Fruit fly (Drosophila melanogaster) whole organism, embryonic: ENCODE measurements around the gene dgt1.

Experiments used
- B-H2 ChIP-seq: fragments of 200-800 bp; sonication (Bioruptor generic); optimal IDR thresholded peaks from 2 replicates; lab custom pipeline; 2018; ENCODE audit warnings: missing biosample characterization, mild to moderate bottlenecking, missing genetic modification characterization
- C15 ChIP-seq: fragments of 200-800 bp; sonication (Bioruptor generic); IDR thresholded peaks from 3 replicates; pipeline ENCODE4 v1.3.6; 2022; ENCODE audit warnings: missing biosample characterization, missing genetic modification characterization
- CG12071 ChIP-seq: fragments of 200-800 bp; sonication (Bioruptor generic); optimal IDR thresholded peaks from 3 replicates; lab custom pipeline; 2018; ENCODE audit warnings: missing biosample characterization, mild to moderate bottlenecking, missing genetic modification characterization
- CG12659 ChIP-seq: fragments of 200-800 bp; sonication (Bioruptor generic); optimal IDR thresholded peaks from 3 replicates; lab custom pipeline; 2017; ENCODE audit warnings: mild to moderate bottlenecking, missing biosample characterization, missing genetic modification reagents, missing genetic modification characterization
- CG12942 ChIP-seq: fragments of 200-800 bp; sonication (Bioruptor generic); optimal IDR thresholded peaks from 3 replicates; lab custom pipeline; 2016; ENCODE audit warnings: missing biosample characterization, missing genetic modification characterization
- CG13296 ChIP-seq: fragments of 200-800 bp; sonication (Bioruptor generic); optimal IDR thresholded peaks from 3 replicates; lab custom pipeline; 2018; ENCODE audit warnings: missing biosample characterization, mild to moderate bottlenecking, missing genetic modification characterization
- CG14441 ChIP-seq: fragments of 200-800 bp; sonication (Bioruptor generic); IDR thresholded peaks from 2 replicates; pipeline ENCODE4 v1.3.6; 2022; ENCODE audit warnings: missing biosample characterization, missing genetic modification characterization
- CG14965 ChIP-seq: fragments of 200-800 bp; sonication (Bioruptor generic); optimal IDR thresholded peaks from 2 replicates; lab custom pipeline; 2016; ENCODE audit warnings: missing biosample characterization, missing genetic modification characterization, borderline replicate concordance
- CG15601 ChIP-seq: fragments of 200-800 bp; sonication (Bioruptor generic); optimal IDR thresholded peaks from 3 replicates; lab custom pipeline; 2019; ENCODE audit warnings: missing biosample characterization, mild to moderate bottlenecking, missing genetic modification characterization, moderate library complexity
- CG15696 ChIP-seq: fragments of 200-800 bp; sonication (Bioruptor generic); optimal IDR thresholded peaks from 2 replicates; lab custom pipeline; 2019; ENCODE audit warnings: missing biosample characterization, mild to moderate bottlenecking, missing genetic modification characterization, moderate library complexity
- CG16815 ChIP-seq: fragments of 200-800 bp; sonication (Bioruptor generic); optimal IDR thresholded peaks from 3 replicates; lab custom pipeline; 2017; ENCODE audit warnings: missing biosample characterization, mild to moderate bottlenecking, missing genetic modification characterization
- CG17359 ChIP-seq: fragments of 200-800 bp; sonication (Bioruptor generic); optimal IDR thresholded peaks from 3 replicates; lab custom pipeline; 2018; ENCODE audit warnings: missing biosample characterization, mild to moderate bottlenecking, missing genetic modification characterization, moderate library complexity
- CG17802 ChIP-seq: fragments of 200-800 bp; sonication (Bioruptor generic); optimal IDR thresholded peaks from 2 replicates; lab custom pipeline; 2018; ENCODE audit warnings: missing biosample characterization, mild to moderate bottlenecking, missing genetic modification characterization, moderate library complexity
- CG2116 ChIP-seq: fragments of 200-800 bp; sonication (Bioruptor generic); optimal IDR thresholded peaks from 3 replicates; lab custom pipeline; 2018; ENCODE audit warnings: missing biosample characterization, mild to moderate bottlenecking, missing genetic modification characterization
- CG34422 ChIP-seq: fragments of 200-800 bp; sonication (Bioruptor generic); IDR thresholded peaks from 3 replicates; pipeline ENCODE4 v1.3.6; 2022; ENCODE audit warnings: missing biosample characterization, missing genetic modification characterization
- CG6175 ChIP-seq: fragments of 200-800 bp; sonication (Bioruptor generic); IDR thresholded peaks from 3 replicates; pipeline ENCODE4 v1.3.6; 2022; ENCODE audit warnings: missing biosample characterization, missing genetic modification characterization
- CG6654 ChIP-seq: fragments of 200-800 bp; sonication (Bioruptor generic); optimal IDR thresholded peaks from 2 replicates; lab custom pipeline; 2017; ENCODE audit warnings: missing biosample characterization, mild to moderate bottlenecking, missing genetic modification characterization
- CG7839 ChIP-seq: fragments of 200-800 bp; sonication (Bioruptor generic); optimal IDR thresholded peaks from 3 replicates; lab custom pipeline; 2018; ENCODE audit warnings: missing biosample characterization, mild to moderate bottlenecking, missing genetic modification characterization, moderate library complexity
- CG7928 ChIP-seq: fragments of 200-800 bp; sonication (Bioruptor generic); optimal IDR thresholded peaks from 2 replicates; lab custom pipeline; 2017; ENCODE audit warnings: missing biosample characterization, mild to moderate bottlenecking, missing genetic modification characterization
- CG7963 ChIP-seq: fragments of 200-800 bp; sonication (Bioruptor generic); IDR thresholded peaks from 3 replicates; pipeline ENCODE4 v1.3.6; 2022; ENCODE audit warnings: missing biosample characterization, missing genetic modification characterization; ENCODE audit not compliant: partially characterized antibody
- CG8359 ChIP-seq: fragments of 200-800 bp; sonication (Bioruptor generic); optimal IDR thresholded peaks from 2 replicates; lab custom pipeline; 2017; ENCODE audit warnings: missing biosample characterization, mild to moderate bottlenecking, missing genetic modification characterization, borderline replicate concordance
- CG8765 ChIP-seq: fragments of 200-800 bp; sonication (Bioruptor generic); IDR thresholded peaks from 2 replicates; pipeline ENCODE4 v1.3.6; 2022; ENCODE audit warnings: missing biosample characterization, missing genetic modification characterization
- CG8944 ChIP-seq: fragments of 200-800 bp; sonication (Bioruptor generic); optimal IDR thresholded peaks from 3 replicates; lab custom pipeline; 2016; ENCODE audit warnings: missing biosample characterization, missing genetic modification characterization
- Fer2 ChIP-seq: fragments of 200-800 bp; sonication (Bioruptor generic); optimal IDR thresholded peaks from 2 replicates; lab custom pipeline; 2018; ENCODE audit warnings: missing biosample characterization, mild to moderate bottlenecking, missing genetic modification characterization, moderate library complexity
- HHEX ChIP-seq: fragments of 200-800 bp; sonication (Bioruptor generic); optimal IDR thresholded peaks from 3 replicates; lab custom pipeline; 2017; ENCODE audit warnings: missing biosample characterization, mild to moderate bottlenecking, missing genetic modification characterization, missing genetic modification reagents
- HLH4C ChIP-seq: fragments of 200-800 bp; sonication (Bioruptor generic); IDR thresholded peaks from 3 replicates; pipeline ENCODE4 v1.3.6; 2022; ENCODE audit warnings: missing biosample characterization, missing genetic modification characterization; ENCODE audit not compliant: partially characterized antibody
- MBD-R2 ChIP-seq: fragments of 200-800 bp; sonication (Bioruptor generic); IDR thresholded peaks from 2 replicates; pipeline ENCODE4 v1.3.6; 2022; ENCODE audit warnings: missing biosample characterization, missing genetic modification characterization
- Mad ChIP-seq: fragments of 200-800 bp; sonication (Bioruptor generic); optimal IDR thresholded peaks from 2 replicates; lab custom pipeline; 2016; ENCODE audit warnings: missing biosample characterization, missing genetic modification characterization
- Max ChIP-seq: fragments of 200-800 bp; sonication (Bioruptor generic); optimal IDR thresholded peaks from 2 replicates; lab custom pipeline; 2016; ENCODE audit warnings: missing biosample characterization, mild to moderate bottlenecking, missing genetic modification characterization
- Nf-YA ChIP-seq: fragments of 200-800 bp; sonication (Bioruptor generic); IDR thresholded peaks from 2 replicates; pipeline ENCODE4 v1.3.6; 2022; ENCODE audit warnings: missing biosample characterization, missing genetic modification characterization
- Nf-YB ChIP-seq: fragments of 200-800 bp; sonication (Bioruptor generic); optimal IDR thresholded peaks from 3 replicates; lab custom pipeline; 2019; ENCODE audit warnings: missing biosample characterization, mild to moderate bottlenecking, missing genetic modification characterization, moderate library complexity
- Oaz ChIP-seq: fragments of 200-800 bp; sonication (Bioruptor generic); IDR thresholded peaks from 2 replicates; pipeline ENCODE4 v1.3.6; 2022; ENCODE audit warnings: missing biosample characterization, missing genetic modification characterization
- Sox102F ChIP-seq: fragments of 200-800 bp; sonication (Bioruptor generic); optimal IDR thresholded peaks from 2 replicates; lab custom pipeline; 2018; ENCODE audit warnings: missing biosample characterization, mild to moderate bottlenecking, missing genetic modification characterization, moderate library complexity
- Ssrp ChIP-seq: fragments of 200-800 bp; sonication (Bioruptor generic); optimal IDR thresholded peaks from 2 replicates; lab custom pipeline; 2018; ENCODE audit warnings: missing biosample characterization, mild to moderate bottlenecking, missing genetic modification characterization, moderate library complexity
- az2 ChIP-seq: fragments of 200-800 bp; sonication (Bioruptor generic); optimal IDR thresholded peaks from 3 replicates; lab custom pipeline; 2016; ENCODE audit warnings: missing biosample characterization, missing genetic modification characterization
- bigmax ChIP-seq: fragments of 200-800 bp; sonication (Bioruptor generic); optimal IDR thresholded peaks from 2 replicates; lab custom pipeline; 2018; ENCODE audit warnings: missing biosample characterization, mild to moderate bottlenecking, missing genetic modification characterization
- chm ChIP-seq: fragments of 200-800 bp; sonication (Bioruptor generic); IDR thresholded peaks from 2 replicates; pipeline ENCODE4 v1.3.6; 2022; ENCODE audit warnings: missing biosample characterization, missing genetic modification characterization
- crp ChIP-seq, 2 experiments: fragments of 200-800 bp; sonication (Bioruptor generic); optimal IDR thresholded peaks; 2 replicates in 1 of 2; 3 replicates in 1 of 2; lab custom pipeline; 2017; ENCODE audit warnings: missing biosample characterization in 2 of 2, missing genetic modification characterization in 2 of 2, mild to moderate bottlenecking in 1 of 2, moderate library complexity in 1 of 2
- dm ChIP-seq: fragments of 200-800 bp; sonication (Bioruptor generic); optimal IDR thresholded peaks from 3 replicates; lab custom pipeline; 2016; ENCODE audit warnings: missing biosample characterization, missing genetic modification characterization
- exex ChIP-seq: fragments of 200-800 bp; sonication (Bioruptor generic); optimal IDR thresholded peaks from 4 replicates; lab custom pipeline; 2018; ENCODE audit warnings: missing biosample characterization, mild to moderate bottlenecking, missing genetic modification characterization, moderate library complexity
- gce ChIP-seq: fragments of 200-800 bp; sonication (Bioruptor generic); IDR thresholded peaks from 3 replicates; pipeline ENCODE4 v1.3.6; 2022; ENCODE audit warnings: missing biosample characterization, missing genetic modification characterization
- grn ChIP-seq: fragments of 200-800 bp; sonication (Bioruptor generic); optimal IDR thresholded peaks from 3 replicates; lab custom pipeline; 2017; ENCODE audit warnings: missing biosample characterization, missing genetic modification characterization
- hbn ChIP-seq: fragments of 200-800 bp; sonication (Bioruptor generic); IDR thresholded peaks from 2 replicates; pipeline ENCODE4 v1.3.6; 2022; ENCODE audit warnings: missing biosample characterization, missing genetic modification characterization; ENCODE audit not compliant: partially characterized antibody
- her ChIP-seq: fragments of 200-800 bp; sonication (Bioruptor generic); optimal IDR thresholded peaks from 2 replicates; lab custom pipeline; 2016; ENCODE audit warnings: missing biosample characterization, missing genetic modification characterization
- hkb ChIP-seq, 2 experiments: fragments of 200-800 bp in 1 of 2; fragments of >200 bp in 1 of 2; sonication (Bioruptor generic) in 1 of 2; IDR thresholded peaks in 1 of 2; optimal IDR thresholded peaks in 1 of 2; 2 replicates each; pipeline versions ENCODE4 v1.3.6 to Lab custom; 2017 to 2022; ENCODE audit warnings: missing biosample characterization in 1 of 2, missing genetic modification characterization in 1 of 2
- inv ChIP-seq: fragments of 200-800 bp; sonication (Bioruptor generic); IDR thresholded peaks from 2 replicates; pipeline ENCODE4 v1.3.6; 2022; ENCODE audit warnings: missing biosample characterization, missing genetic modification characterization; ENCODE audit not compliant: partially characterized antibody
- ro ChIP-seq: fragments of 200-800 bp; sonication (Bioruptor generic); IDR thresholded peaks from 2 replicates; pipeline ENCODE4 v1.3.6; 2022; ENCODE audit warnings: missing biosample characterization, missing genetic modification characterization
- sisA ChIP-seq: fragments of 200-800 bp; sonication (Bioruptor generic); IDR thresholded peaks from 2 replicates; pipeline ENCODE4 v1.3.6; 2022; ENCODE audit warnings: missing biosample characterization, missing genetic modification characterization
- vnd ChIP-seq: fragments of 200-800 bp; sonication (Bioruptor generic); IDR thresholded peaks from 3 replicates; pipeline ENCODE4 v1.3.6; 2022; ENCODE audit warnings: missing biosample characterization, missing genetic modification characterization; ENCODE audit not compliant: partially characterized antibody

The dgt1 gene

DNA sequence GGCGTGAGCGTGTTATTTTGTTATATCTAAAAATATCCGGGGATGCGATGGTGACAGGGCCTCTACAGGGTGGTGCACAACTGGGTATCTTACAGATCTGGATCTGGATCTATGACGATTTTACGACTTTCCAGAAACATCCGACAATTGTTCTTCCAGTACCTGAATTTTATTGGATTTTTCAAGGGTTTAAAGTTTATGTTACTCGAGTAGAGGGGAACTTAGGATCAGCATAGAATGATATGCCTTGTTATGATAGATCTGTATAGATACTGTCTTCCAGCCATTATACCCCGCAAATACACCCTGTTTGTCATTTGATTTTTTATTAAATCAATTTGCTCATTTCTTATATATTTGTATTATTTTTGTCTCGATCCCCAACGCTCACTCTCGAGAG lies 37.1 kb upstream of the dgt1 start (continued):
- TF ChIP-seq CG17802 (no peak), B-H2 (GFP tag; lab: Kevin White, UChicago) (no peak), grn (no peak), crp (GFP tag; optimal IDR thresholded peaks at IDR 0.05; lab: Kevin White, UChicago) (no peak), hbn (GFP tag; lab: Robert Waterston, UW) (no peak), CG7928 (no peak), HLH4C (no peak), exex (tag; lab: Kevin White, UChicago) (peak; percentile 20), Oaz (0 out of 2 replicates have a peak, but pooled peaks have one; percentile 22), sisA (GFP tag; lab: Robert Waterston, UW) (peak; percentile 47), hkb (optimal IDR thresholded peaks at IDR 0.05; lab: Kevin White, UChicago) (no peak), hkb (GFP tag; IDR thresholded peaks at IDR 0.05; lab: Robert Waterston, UW) (peak; percentile 52), Max (peak; percentile 2), Sox102F (peak; percentile 72), CG8944 (peak; percentile 35), Fer2 (peak; percentile 35), CG14965 (GFP tag; lab: Kevin White, UChicago) (no peak), CG7839 (peak; percentile 73), CG17359 (tag; lab: Kevin White, UChicago) (peak; percentile 61), az2 (GFP tag; lab: Kevin White, UChicago) (peak; percentile 36), bigmax (GFP tag; lab: Kevin White, UChicago) (no peak), CG2116 (GFP tag; lab: Kevin White, UChicago) (no peak), chm (GFP tag; lab: Robert Waterston, UW) (no peak), Ssrp (peak; percentile 36), CG13296 (GFP tag; lab: Kevin White, UChicago) (peak; percentile 66), inv (GFP tag; lab: Robert Waterston, UW) (no peak), CG12942 (GFP tag; lab: Kevin White, UChicago) (no peak), CG6175 (0 out of 3 replicates have a peak, but pooled peaks have one; percentile 24), CG15696 (peak; percentile 16), CG8765 (GFP tag; lab: Robert Waterston, UW) (no peak), CG16815 (GFP tag; lab: Kevin White, UChicago) (no peak), ro (GFP tag; lab: Robert Waterston, UW) (no peak), Mad (GFP tag; lab: Kevin White, UChicago) (no peak), CG7963 (GFP tag; lab: Robert Waterston, UW) (no peak), CG8359 (GFP tag; lab: Kevin White, UChicago) (no peak), Nf-YB (GFP tag; lab: Kevin White, UChicago) (peak; percentile 21), C15 (no peak), Nf-YA (GFP tag; lab: Robert Waterston, UW) (no peak), dm (GFP tag; lab: Kevin White, UChicago) (no peak), MBD-R2 (peak; percentile 27; the same call in 1 of the 2 replicates), her (GFP tag; lab: Kevin White, UChicago) (peak; percentile 45), vnd (no peak), gce (GFP tag; lab: Robert Waterston, UW) (0 out of 3 replicates have a peak, but pooled peaks have one; percentile 26), CG34422 (GFP tag; lab: Robert Waterston, UW) (peak; percentile 61; the same call in 2 of the 3 replicates), CG14441 (GFP tag; lab: Robert Waterston, UW) (peak; percentile 74), CG12071 (peak; percentile 64), CG15601 (tag; lab: Kevin White, UChicago) (no peak), HHEX (GFP tag; lab: Kevin White, UChicago) (peak; percentile 63), CG6654 (GFP tag; lab: Kevin White, UChicago) (no peak), CG12659 (GFP tag; lab: Kevin White, UChicago) (peak; percentile 55)
